Fruit fly (Drosophila melanogaster) whole organism, embryonic: ENCODE data around the gene CG3632.

Experiments
- Ada2b ChIP-seq: fragments of 200-800 bp; sonication (Bioruptor generic); IDR thresholded peaks from 2 replicates; pipeline ENCODE4 v1.3.6; 2022; ENCODE audit warnings: missing biosample characterization, missing genetic modification characterization
- Adf1 ChIP-seq: fragments of 200-800 bp; sonication (Bioruptor generic); IDR thresholded peaks from 2 replicates; pipeline ENCODE4 v1.3.6; 2022; ENCODE audit warnings: missing biosample characterization, missing genetic modification characterization
- Antp ChIP-seq: fragments of 200-800 bp; sonication (Bioruptor generic); optimal IDR thresholded peaks from 3 replicates; lab custom pipeline; 2016; ENCODE audit warnings: missing biosample characterization, missing genetic modification characterization
- CG11093 ChIP-seq: fragments of 200-800 bp; sonication (Bioruptor generic); IDR thresholded peaks from 3 replicates; pipeline ENCODE4 v1.3.6; 2022; ENCODE audit warnings: missing biosample characterization, missing genetic modification characterization
- CG11247 ChIP-seq: fragments of 200-800 bp; sonication (Bioruptor generic); IDR thresholded peaks from 2 replicates; pipeline ENCODE4 v1.3.6; 2022; ENCODE audit warnings: missing biosample characterization, missing genetic modification characterization
- CG12299 ChIP-seq: fragments of 200-800 bp; sonication (Bioruptor generic); optimal IDR thresholded peaks from 2 replicates; lab custom pipeline; 2018; ENCODE audit warnings: missing biosample characterization, mild to moderate bottlenecking, missing genetic modification characterization
- CG1233 ChIP-seq: fragments of 200-800 bp; sonication (Bioruptor generic); optimal IDR thresholded peaks from 4 replicates; lab custom pipeline; 2018; ENCODE audit warnings: missing biosample characterization, mild to moderate bottlenecking, missing genetic modification characterization
- CG13775 ChIP-seq: fragments of 200-800 bp; sonication (Bioruptor generic); optimal IDR thresholded peaks from 3 replicates; lab custom pipeline; 2017; ENCODE audit warnings: missing biosample characterization, mild to moderate bottlenecking, missing genetic modification characterization
- CG18764 ChIP-seq: fragments of 200-800 bp; sonication (Bioruptor generic); optimal IDR thresholded peaks from 3 replicates; lab custom pipeline; 2016; ENCODE audit warnings: missing biosample characterization, missing genetic modification characterization
- CG2120 ChIP-seq: fragments of 200-800 bp; sonication (Bioruptor generic); optimal IDR thresholded peaks from 3 replicates; lab custom pipeline; 2016; ENCODE audit warnings: missing biosample characterization, missing genetic modification characterization
- CG34376 ChIP-seq: fragments of 200-800 bp; sonication (Bioruptor generic); optimal IDR thresholded peaks from 2 replicates; lab custom pipeline; 2018; ENCODE audit warnings: missing biosample characterization, mild to moderate bottlenecking, missing genetic modification characterization
- CG3726 ChIP-seq: fragments of 200-800 bp; sonication (Bioruptor generic); IDR thresholded peaks from 3 replicates; pipeline ENCODE4, ENCODE4 v1.3.6; 2022; ENCODE audit warnings: missing biosample characterization, missing genetic modification characterization
- CG4404 ChIP-seq: fragments of 200-800 bp; sonication (Bioruptor generic); IDR thresholded peaks from 2 replicates; pipeline ENCODE4 v1.3.6; 2022; ENCODE audit warnings: missing biosample characterization, missing genetic modification characterization
- CG4424 ChIP-seq: fragments of 200-800 bp; sonication (Bioruptor generic); optimal IDR thresholded peaks from 3 replicates; lab custom pipeline; 2016; ENCODE audit warnings: missing biosample characterization, missing genetic modification characterization
- CG6689 ChIP-seq: fragments of 200-800 bp; sonication (Bioruptor generic); IDR thresholded peaks from 2 replicates; pipeline ENCODE4 v1.3.6; 2022; ENCODE audit warnings: missing biosample characterization, missing genetic modification characterization
- CG8089 ChIP-seq: fragments of 200-800 bp; sonication (Bioruptor generic); optimal IDR thresholded peaks from 3 replicates; lab custom pipeline; 2016; ENCODE audit warnings: missing biosample characterization, missing genetic modification characterization
- CG8359 ChIP-seq: fragments of 200-800 bp; sonication (Bioruptor generic); optimal IDR thresholded peaks from 2 replicates; lab custom pipeline; 2017; ENCODE audit warnings: missing biosample characterization, mild to moderate bottlenecking, missing genetic modification characterization, borderline replicate concordance
- CG8924 ChIP-seq: fragments of 200-800 bp; optimal IDR thresholded peaks from 3 replicates; lab custom pipeline; 2019; ENCODE audit warnings: missing biosample characterization, mild to moderate bottlenecking, missing genetic modification characterization, moderate library complexity
- CG9215 ChIP-seq: fragments of 200-800 bp; sonication (Bioruptor generic); IDR thresholded peaks from 2 replicates; pipeline ENCODE4 v1.3.6; 2022; ENCODE audit warnings: missing biosample characterization, missing genetic modification characterization
- CG9727 ChIP-seq: fragments of 200-800 bp; sonication (Bioruptor generic); optimal IDR thresholded peaks from 3 replicates; lab custom pipeline; 2017; ENCODE audit warnings: missing biosample characterization, mild to moderate bottlenecking, missing genetic modification characterization
- CG9797 ChIP-seq: fragments of 200-800 bp; sonication (Bioruptor generic); optimal IDR thresholded peaks from 3 replicates; lab custom pipeline; 2018; ENCODE audit warnings: missing biosample characterization, mild to moderate bottlenecking, missing genetic modification characterization
- Chrac-16 ChIP-seq: fragments of 200-800 bp; sonication (Bioruptor generic); optimal IDR thresholded peaks from 3 replicates; lab custom pipeline; 2016; ENCODE audit warnings: missing biosample characterization, missing genetic modification characterization
- Doc2 ChIP-seq: fragments of 200-800 bp; sonication (Bioruptor generic); IDR thresholded peaks from 2 replicates; pipeline ENCODE4 v1.3.6; 2022; ENCODE audit warnings: missing biosample characterization, missing genetic modification characterization
- Gsc ChIP-seq: fragments of 200-800 bp; sonication (Bioruptor generic); IDR thresholded peaks from 2 replicates; pipeline ENCODE4 v1.3.6; 2022; ENCODE audit warnings: missing biosample characterization, missing genetic modification characterization
- HLH3B ChIP-seq: fragments of 200-800 bp; sonication (Bioruptor generic); IDR thresholded peaks from 2 replicates; pipeline ENCODE4 v1.3.6; 2022; ENCODE audit warnings: missing biosample characterization, missing genetic modification characterization
- Hr51 ChIP-seq, 2 experiments: fragments of 200-800 bp; sonication (Bioruptor generic); optimal IDR thresholded peaks; 2 replicates in 1 of 2; 3 replicates in 1 of 2; lab custom pipeline; 2016 to 2018; ENCODE audit warnings: missing biosample characterization in 2 of 2, missing genetic modification characterization in 2 of 2, mild to moderate bottlenecking in 1 of 2, moderate library complexity in 1 of 2
- Lhr ChIP-seq: fragments of 200-800 bp; sonication (Bioruptor generic); optimal IDR thresholded peaks from 3 replicates; lab custom pipeline; 2017; ENCODE audit warnings: mild to moderate bottlenecking, missing biosample characterization, missing genetic modification reagents, missing genetic modification characterization
- Lim3 ChIP-seq: fragments of 200-800 bp; sonication (Bioruptor generic); IDR thresholded peaks from 2 replicates; pipeline ENCODE4 v1.3.6; 2022; ENCODE audit warnings: missing biosample characterization, missing genetic modification characterization
- MBD-R2 ChIP-seq: fragments of 200-800 bp; sonication (Bioruptor generic); IDR thresholded peaks from 2 replicates; pipeline ENCODE4 v1.3.6; 2022; ENCODE audit warnings: missing biosample characterization, missing genetic modification characterization
- Neu2 ChIP-seq: fragments of 200-800 bp; sonication (Bioruptor generic); optimal IDR thresholded peaks from 3 replicates; lab custom pipeline; 2016; ENCODE audit warnings: missing biosample characterization, missing genetic modification characterization, borderline replicate concordance
- Oaz ChIP-seq: fragments of 200-800 bp; sonication (Bioruptor generic); IDR thresholded peaks from 2 replicates; pipeline ENCODE4 v1.3.6; 2022; ENCODE audit warnings: missing biosample characterization, missing genetic modification characterization
- PHDP ChIP-seq: fragments of 200-800 bp; sonication (Bioruptor generic); optimal IDR thresholded peaks from 3 replicates; lab custom pipeline; 2018; ENCODE audit warnings: missing biosample characterization, mild to moderate bottlenecking, missing genetic modification characterization, moderate library complexity
- Sin3A ChIP-seq: fragments of >200 bp; optimal IDR thresholded peaks from 2 replicates; lab custom pipeline; 2018
- Sox100B ChIP-seq: fragments of 200-800 bp; sonication (Bioruptor generic); optimal IDR thresholded peaks from 3 replicates; lab custom pipeline; 2018; ENCODE audit warnings: missing biosample characterization, mild to moderate bottlenecking, missing genetic modification characterization
- Taf1 ChIP-seq: fragments of 200-800 bp; sonication (Bioruptor generic); IDR thresholded peaks from 2 replicates; pipeline ENCODE4 v1.3.6; 2022; ENCODE audit warnings: missing biosample characterization, missing genetic modification characterization
- Usf ChIP-seq: fragments of 200-800 bp; sonication (Bioruptor generic); optimal IDR thresholded peaks from 2 replicates; lab custom pipeline; 2017; ENCODE audit warnings: missing genotype, missing biosample characterization, missing genetic modification characterization
- bowl ChIP-seq: fragments of 200-800 bp; sonication (Bioruptor generic); IDR thresholded peaks from 2 replicates; pipeline ENCODE4 v1.3.6; 2022; ENCODE audit warnings: missing biosample characterization, missing genetic modification characterization
- chm ChIP-seq: fragments of 200-800 bp; sonication (Bioruptor generic); IDR thresholded peaks from 2 replicates; pipeline ENCODE4 v1.3.6; 2022; ENCODE audit warnings: missing biosample characterization, missing genetic modification characterization
- corto ChIP-seq: fragments of 200-800 bp; sonication (Bioruptor generic); optimal IDR thresholded peaks from 2 replicates; lab custom pipeline; 2016; ENCODE audit warnings: missing biosample characterization, mild to moderate bottlenecking, missing genetic modification characterization, moderate library complexity
- danr ChIP-seq: fragments of 200-800 bp; sonication (Bioruptor generic); IDR thresholded peaks from 2 replicates; pipeline ENCODE4 v1.3.6; 2022; ENCODE audit warnings: missing biosample characterization, missing genetic modification characterization
- dm ChIP-seq: fragments of 200-800 bp; sonication (Bioruptor generic); optimal IDR thresholded peaks from 3 replicates; lab custom pipeline; 2016; ENCODE audit warnings: missing biosample characterization, missing genetic modification characterization
- emc ChIP-seq: fragments of 200-800 bp; sonication (Bioruptor generic); optimal IDR thresholded peaks from 2 replicates; lab custom pipeline; 2016; ENCODE audit warnings: missing biosample characterization, missing genetic modification characterization
- en ChIP-seq: fragments of 200-800 bp; sonication (Bioruptor generic); optimal IDR thresholded peaks from 2 replicates; lab custom pipeline; 2016; ENCODE audit warnings: missing biosample characterization, missing genetic modification characterization
- fu2 ChIP-seq: fragments of 200-800 bp; sonication (Bioruptor generic); optimal IDR thresholded peaks from 2 replicates; lab custom pipeline; 2016; ENCODE audit warnings: missing biosample characterization, missing genetic modification characterization
- gce ChIP-seq: fragments of 200-800 bp; sonication (Bioruptor generic); IDR thresholded peaks from 3 replicates; pipeline ENCODE4 v1.3.6; 2022; ENCODE audit warnings: missing biosample characterization, missing genetic modification characterization
- gro ChIP-seq: fragments of 200-800 bp; sonication (Bioruptor generic); optimal IDR thresholded peaks from 2 replicates; lab custom pipeline; 2016; ENCODE audit warnings: missing biosample characterization, missing genetic modification characterization
- otp ChIP-seq: fragments of 200-800 bp; sonication (Bioruptor generic); IDR thresholded peaks from 3 replicates; pipeline ENCODE4, ENCODE4 v1.3.6; 2022; ENCODE audit warnings: missing biosample characterization, missing genetic modification characterization
- p53 ChIP-seq: fragments of 200-800 bp; sonication (Bioruptor generic); optimal IDR thresholded peaks from 2 replicates; lab custom pipeline; 2016; ENCODE audit warnings: missing biosample characterization, missing genetic modification characterization
- row ChIP-seq: fragments of 200-800 bp; sonication (Bioruptor generic); IDR thresholded peaks from 3 replicates; pipeline ENCODE4 v1.3.6; 2022; ENCODE audit warnings: missing biosample characterization, missing genetic modification characterization
- schlank ChIP-seq: fragments of 200-800 bp; sonication (Bioruptor generic); optimal IDR thresholded peaks from 2 replicates; lab custom pipeline; 2018; ENCODE audit warnings: missing biosample characterization, mild to moderate bottlenecking, missing genetic modification characterization
- so ChIP-seq: fragments of 200-800 bp; sonication (Bioruptor generic); IDR thresholded peaks from 3 replicates; pipeline ENCODE4 v1.3.6; 2022; ENCODE audit warnings: missing biosample characterization, missing genetic modification characterization
- tna ChIP-seq: fragments of 200-800 bp; sonication (Bioruptor generic); IDR thresholded peaks from 2 replicates; pipeline ENCODE4 v1.3.6; 2022; ENCODE audit warnings: missing biosample characterization, missing genetic modification characterization; ENCODE audit not compliant: partially characterized antibody

CG3632 gene

dm6 chrX:16263415-16263814 lies 33.1 kb upstream of the CG3632 start (continued):
- TF ChIP-seq MBD-R2 (GFP tag; lab: Robert Waterston, UW) (peak; percentile 51; the same call in 1 of the 2 replicates), dm (GFP tag; lab: Kevin White, UChicago) (no peak), CG1233 (peak; percentile 72), CG11247 (GFP tag; lab: Robert Waterston, UW) (peak; percentile 42; the same call in 1 of the 2 replicates), emc (GFP tag; lab: Kevin White, UChicago) (peak; percentile 18), Chrac-16 (GFP tag; lab: Kevin White, UChicago) (peak; percentile 70), Adf1 (peak; percentile 24; the same call in 1 of the 2 replicates), so (peak; percentile 70; the same call in 1 of the 3 replicates), CG11093 (peak; percentile 62; the same call in 1 of the 3 replicates), bowl (GFP tag; lab: Robert Waterston, UW) (peak; percentile 74; the same call in 1 of the 2 replicates), p53 (GFP tag; lab: Kevin White, UChicago) (no peak), Gsc (GFP tag; lab: Robert Waterston, UW) (peak; percentile 65), otp (peak; percentile 77; the same call in 2 of the 3 replicates), Hr51 (GFP tag; optimal IDR thresholded peaks at IDR 0.05; lab: Kevin White, UChicago) (peak; percentile 37 to 79), row (GFP tag; lab: Robert Waterston, UW) (peak; percentile 89), schlank (tag; lab: Kevin White, UChicago) (peak; percentile 53), CG34376 (GFP tag; lab: Kevin White, UChicago) (peak; percentile 56), tna (GFP tag; lab: Robert Waterston, UW) (no peak), CG9797 (no peak), chm (peak; percentile 70), en (GFP tag; lab: Kevin White, UChicago) (no peak), PHDP (tag; lab: Kevin White, UChicago) (peak; percentile 82), CG8924 (peak; percentile 83), Sox100B (GFP tag; lab: Kevin White, UChicago) (no peak), Antp (peak; percentile 37), CG8089 (GFP tag; lab: Kevin White, UChicago) (peak; percentile 45), corto (no peak), CG12299 (peak; percentile 66), CG13775 (GFP tag; lab: Kevin White, UChicago) (peak; percentile 68), Sin3A (lab: Kevin White, UChicago) (no peak), CG18764 (GFP tag; lab: Kevin White, UChicago) (peak; percentile 67), Lim3 (peak; percentile 45; the same call in 1 of the 2 replicates), CG4424 (peak; percentile 77), CG9727 (GFP tag; lab: Kevin White, UChicago) (peak; percentile 81), Ada2b (GFP tag; lab: Robert Waterston, UW) (peak; percentile 85), Usf (peak; percentile 55), CG8359 (GFP tag; lab: Kevin White, UChicago) (peak; percentile 61), CG3726 (GFP tag; lab: Robert Waterston, UW) (peak; percentile 73; the same call in 2 of the 3 replicates), danr (GFP tag; lab: Robert Waterston, UW) (peak; percentile 39; the same call in 1 of the 2 replicates), Neu2 (GFP tag; lab: Kevin White, UChicago) (no peak), gro (GFP tag; lab: Kevin White, UChicago) (peak; percentile 44), HLH3B (GFP tag; lab: Robert Waterston, UW) (peak; percentile 79), CG4404 (peak; percentile 68), gce (GFP tag; lab: Robert Waterston, UW) (peak; percentile 68; the same call in 2 of the 3 replicates), CG6689 (GFP tag; lab: Robert Waterston, UW) (peak; percentile 81), Doc2 (no peak), CG9215 (GFP tag; lab: Robert Waterston, UW) (peak; percentile 60), CG2120 (GFP tag; lab: Kevin White, UChicago) (peak; percentile 73), Oaz (GFP tag; lab: Robert Waterston, UW) (peak; percentile 59), fu2 (peak; percentile 22), Lhr (peak; percentile 34), Taf1 (GFP tag; lab: Robert Waterston, UW) (peak; percentile 56)
